Worm (Caenorhabditis elegans) whole organism, midembryonic: ENCODE data around the gene cox-10.

ENCODE experiments used
- cog-1 ChIP-seq: sonication (generic microtip); optimal IDR thresholded peaks from 2 replicates; lab custom pipeline; 2016; ENCODE audit warnings: missing genetic modification characterization, missing compliant biosample characterization
- flt-1 ChIP-seq: fragments of 200-800 bp; sonication (Bioruptor generic); IDR thresholded peaks from 2 replicates; pipeline ENCODE4 v1.3.6; 2022; ENCODE audit warnings: missing genetic modification characterization, missing compliant biosample characterization
- klf-2 ChIP-seq: fragments of 200-800 bp; sonication (Bioruptor generic); conservative IDR thresholded peaks from 2 replicates; pipeline ENCODE4 v1.3.6; 2022; ENCODE audit warnings: missing genetic modification reagents, missing genetic modification characterization, missing compliant biosample characterization
- med-1 ChIP-seq: sonication (generic microtip); optimal IDR thresholded peaks from 2 replicates; lab custom pipeline; 2017; ENCODE audit warnings: missing genetic modification characterization, mild to moderate bottlenecking, missing compliant biosample characterization, antibody characterized with exemption, missing genetic modification reagents; ENCODE audit not compliant: insufficient read depth
- ref-1 ChIP-seq: fragments of 200-800 bp; sonication (Bioruptor generic); conservative IDR thresholded peaks from 2 replicates; pipeline ENCODE4 v1.3.6; 2022; ENCODE audit warnings: missing genetic modification reagents, missing genetic modification characterization, missing compliant biosample characterization
- tab-1 ChIP-seq: fragments of 200-800 bp; sonication (Bioruptor generic); IDR thresholded peaks from 2 replicates; pipeline ENCODE4 v1.3.6; 2022; ENCODE audit warnings: missing genetic modification characterization, missing compliant biosample characterization
- ztf-23 ChIP-seq: fragments of 200-800 bp; sonication (Bioruptor generic); IDR thresholded peaks from 2 replicates; pipeline ENCODE4 v1.3.6; 2022; ENCODE audit warnings: missing genetic modification reagents, missing genetic modification characterization, missing compliant biosample characterization
- ztf-29 ChIP-seq: fragments of 200-800 bp; sonication (Bioruptor generic); IDR thresholded peaks from 2 replicates; pipeline ENCODE4 v1.3.6; 2022; ENCODE audit warnings: missing genetic modification reagents, missing genetic modification characterization, missing compliant biosample characterization

- TF ChIP-seq med-1 (GFP tag; lab: Kevin White, UChicago) (no peak), klf-2 (GFP tag; lab: Robert Waterston, UW) (no peak), flt-1 (GFP tag; lab: Robert Waterston, UW) (no peak), ref-1 (GFP tag; lab: Robert Waterston, UW) (no peak), ztf-29 (GFP tag; lab: Robert Waterston, UW) (no peak), cog-1 (tag; lab: Kevin White, UChicago) (no peak), ztf-23 (GFP tag; lab: Robert Waterston, UW) (no peak), tab-1 (GFP tag; lab: Robert Waterston, UW) (no peak)
Measured at ce11 chrII:12689333-12689732, 9.6 kb downstream of the cox-10 start.
